Fruit fly (Drosophila melanogaster): ENCODE measurements around the gene CG10405.

Gene CG10405

dm6 chr3R:16448378-16449134, 5.7 kb upstream of the CG10405 start (continued):
- TF ChIP-seq Drgx (GFP tag; IDR thresholded peaks at IDR 0.05) (peak; percentile 88), fu2 (GFP tag; optimal IDR thresholded peaks at IDR 0.05) (peak; percentile 20), Lim3 (GFP tag; IDR thresholded peaks at IDR 0.05) (peak; percentile 71; the same call in 1 of the 2 replicates), HHEX (GFP tag; optimal IDR thresholded peaks at IDR 0.05) (peak; percentile 10), CG10209 (GFP tag; optimal IDR thresholded peaks at IDR 0.05) (peak; percentile 51), Dip3 (GFP tag; optimal IDR thresholded peaks at IDR 0.05) (peak; percentile 70), CG34376 (GFP tag; optimal IDR thresholded peaks at IDR 0.05) (no peak), HLHmδ (GFP tag; optimal IDR thresholded peaks at IDR 0.05) (no peak), Rx (GFP tag; IDR thresholded peaks at IDR 0.05) (peak; percentile 86), cato (GFP tag; optimal IDR thresholded peaks at IDR 0.05; ENCODE audit: borderline replicate concordance) (peak; percentile 58), CG11723 (GFP tag; optimal IDR thresholded peaks at IDR 0.05) (no peak), Xbp1 (GFP tag; optimal IDR thresholded peaks at IDR 0.05) (peak; percentile 75), Sox100B (GFP tag; optimal IDR thresholded peaks at IDR 0.05) (no peak), CG1602 (GFP tag; optimal IDR thresholded peaks at IDR 0.05) (peak; percentile 49), CG7372 (GFP tag; IDR thresholded peaks at IDR 0.05) (peak; percentile 71; the same call in 1 of the 2 replicates), run (tag; optimal IDR thresholded peaks at IDR 0.05) (peak; percentile 35), Nf-YB (GFP tag; optimal IDR thresholded peaks at IDR 0.05) (peak; percentile 27), fd96Cb (tag; optimal IDR thresholded peaks at IDR 0.05) (peak; percentile 77), gcm2 (GFP tag; optimal IDR thresholded peaks at IDR 0.05) (no peak), Awh (GFP tag; IDR thresholded peaks at IDR 0.05) (peak; percentile 94), hb (GFP tag; IDR thresholded peaks at IDR 0.05; ENCODE audit: partially characterized antibody) (no peak), CG8478 (optimal IDR thresholded peaks at IDR 0.05) (no peak), Ssrp (tag; optimal IDR thresholded peaks at IDR 0.05) (peak; percentile 75), vvl (GFP tag; IDR thresholded peaks at IDR 0.05) (peak; percentile 80), pum (GFP tag; optimal IDR thresholded peaks at IDR 0.05) (peak; percentile 25), CG6765 (GFP tag; optimal IDR thresholded peaks at IDR 0.05) (no peak), CG42726 (GFP tag; IDR thresholded peaks at IDR 0.05; ENCODE audit: partially characterized antibody) (no peak), cg (GFP tag; optimal IDR thresholded peaks at IDR 0.05) (peak; percentile 39), GATAe (GFP tag; conservative IDR thresholded peaks at IDR 0.05) (no peak), Chrac-16 (GFP tag; optimal IDR thresholded peaks at IDR 0.05) (peak; percentile 47), abd-A (tag; optimal IDR thresholded peaks at IDR 0.05) (no peak), Oli (tag; optimal IDR thresholded peaks at IDR 0.05) (peak; percentile 61), CG13624 (GFP tag; optimal IDR thresholded peaks at IDR 0.05) (peak; percentile 17), CG3726 (GFP tag; IDR thresholded peaks at IDR 0.05) (peak; percentile 77; the same call in 2 of the 3 replicates), CG10147 (GFP tag; optimal IDR thresholded peaks at IDR 0.05) (peak; percentile 67), Usf (GFP tag; optimal IDR thresholded peaks at IDR 0.05) (peak; percentile 8), Lpt (GFP tag; optimal IDR thresholded peaks at IDR 0.05) (no peak), sc (optimal IDR thresholded peaks at IDR 0.05) (no peak), sc (GFP tag; optimal IDR thresholded peaks at IDR 0.05) (no peak), sens (GFP tag) (peak; percentile 84), ftz-f1 (GFP tag; optimal IDR thresholded peaks at IDR 0.05) (no peak), CG3838 (GFP tag; optimal IDR thresholded peaks at IDR 0.05) (no peak), dm (GFP tag; optimal IDR thresholded peaks at IDR 0.05) (peak; percentile 58), trh (GFP tag; optimal IDR thresholded peaks at IDR 0.05) (peak; percentile 8), gsb-n (tag; optimal IDR thresholded peaks at IDR 0.05) (peak; percentile 78), MBD-R2 (GFP tag; IDR thresholded peaks at IDR 0.05) (peak; percentile 35; the same call in 1 of the 2 replicates), ken (GFP tag; IDR thresholded peaks at IDR 0.05) (peak; percentile 90), NK7.1 (GFP tag; optimal IDR thresholded peaks at IDR 0.05) (no peak), Dref (GFP tag; IDR thresholded peaks at IDR 0.05) (no peak), CG6813 (GFP tag; optimal IDR thresholded peaks at IDR 0.05) (peak; percentile 29)
